Worm (Caenorhabditis elegans) whole organism, late embryonic: Measurements from ENCODE around the gene clec-187.

Experiments
- C38D4.7 ChIP-seq: fragments of 200-800 bp; sonication (Bioruptor generic); optimal IDR thresholded peaks from 2 replicates; lab custom pipeline; 2018; ENCODE audit warnings: mild to moderate bottlenecking, missing genetic modification characterization, moderate library complexity, missing compliant biosample characterization
- K02D7.2 ChIP-seq: sonication (generic microtip); optimal IDR thresholded peaks from 2 replicates; lab custom pipeline; 2017; ENCODE audit warnings: mild to moderate bottlenecking, missing genetic modification characterization, missing compliant biosample characterization
- K09A11.1 ChIP-seq: sonication (generic microtip); optimal IDR thresholded peaks from 2 replicates; lab custom pipeline; 2017; ENCODE audit warnings: antibody characterized with exemption, mild to moderate bottlenecking, missing genetic modification characterization, missing compliant biosample characterization; ENCODE audit not compliant: insufficient read depth
- T23F11.4 ChIP-seq: fragments of 200-800 bp; sonication (Bioruptor generic); optimal IDR thresholded peaks from 2 replicates; lab custom pipeline; 2018; ENCODE audit warnings: mild to moderate bottlenecking, missing genetic modification characterization, missing compliant biosample characterization
- ceh-18 ChIP-seq: sonication (generic microtip); optimal IDR thresholded peaks from 2 replicates; lab custom pipeline; 2016; ENCODE audit warnings: missing genetic modification characterization, missing compliant biosample characterization
- ceh-22 ChIP-seq: sonication (generic microtip); optimal IDR thresholded peaks from 2 replicates; lab custom pipeline; 2017; ENCODE audit warnings: missing biosample characterization, missing genetic modification characterization
- ceh-24 ChIP-seq: sonication (generic microtip); optimal IDR thresholded peaks from 2 replicates; lab custom pipeline; 2016; ENCODE audit warnings: mild to moderate bottlenecking, missing genetic modification characterization, missing compliant biosample characterization
- ceh-30 ChIP-seq: fragments of 150-350 bp; optimal IDR thresholded peaks from 2 replicates; lab custom pipeline; 2014; ENCODE audit warnings: missing biosample characterization, missing genetic modification characterization
- ceh-31 ChIP-seq: sonication (generic microtip); optimal IDR thresholded peaks from 2 replicates; lab custom pipeline; 2016; ENCODE audit warnings: missing genetic modification characterization, missing compliant biosample characterization
- ceh-45 ChIP-seq: fragments of 200-800 bp; sonication (Bioruptor generic); IDR thresholded peaks from 2 replicates; pipeline ENCODE4 v1.3.6; 2022; ENCODE audit warnings: missing genetic modification reagents, missing genetic modification characterization, missing compliant biosample characterization
- ceh-6 ChIP-seq: fragments of 200-800 bp; sonication (Bioruptor generic); optimal IDR thresholded peaks from 2 replicates; lab custom pipeline; 2018; ENCODE audit warnings: mild to moderate bottlenecking, missing genetic modification characterization, missing compliant biosample characterization
- ceh-9 ChIP-seq: sonication (generic microtip); optimal IDR thresholded peaks from 2 replicates; lab custom pipeline; 2016; ENCODE audit warnings: mild to moderate bottlenecking, missing genetic modification characterization, inconsistent platforms, missing compliant biosample characterization
- che-1 ChIP-seq: sonication (generic microtip); optimal IDR thresholded peaks from 2 replicates; lab custom pipeline; 2016; ENCODE audit warnings: mild to moderate bottlenecking, missing genetic modification characterization, missing compliant biosample characterization
- dmd-4 ChIP-seq: sonication (generic microtip); optimal IDR thresholded peaks from 2 replicates; lab custom pipeline; 2016; ENCODE audit warnings: borderline replicate concordance, missing genetic modification characterization, missing compliant biosample characterization
- dve-1 ChIP-seq: sonication (generic microtip); optimal IDR thresholded peaks from 2 replicates; lab custom pipeline; 2017; ENCODE audit warnings: antibody characterized with exemption, mild to moderate bottlenecking, missing genetic modification characterization, missing compliant biosample characterization
- elt-2 ChIP-seq: sonication (generic microtip); optimal IDR thresholded peaks from 2 replicates; lab custom pipeline; 2016; ENCODE audit warnings: missing genetic modification reagents, missing genetic modification characterization, missing compliant biosample characterization
- ets-4 ChIP-seq: sonication (generic microtip); optimal IDR thresholded peaks from 2 replicates; lab custom pipeline; 2016; ENCODE audit warnings: missing genetic modification characterization, missing compliant biosample characterization
- eyg-1 ChIP-seq: sonication (generic microtip); optimal IDR thresholded peaks from 2 replicates; lab custom pipeline; 2016; ENCODE audit warnings: missing genotype, missing genetic modification characterization, missing compliant biosample characterization
- fax-1 ChIP-seq: sonication (generic microtip); optimal IDR thresholded peaks from 2 replicates; lab custom pipeline; 2016; ENCODE audit warnings: missing genotype, missing genetic modification characterization, missing compliant biosample characterization
- fkh-6 ChIP-seq: sonication (generic microtip); optimal IDR thresholded peaks from 2 replicates; lab custom pipeline; 2016; ENCODE audit warnings: missing genetic modification characterization, missing compliant biosample characterization
- gmeb-2 ChIP-seq: sonication (generic microtip); optimal IDR thresholded peaks from 2 replicates; lab custom pipeline; 2016; ENCODE audit warnings: missing genetic modification characterization, inconsistent platforms, missing compliant biosample characterization
- hlh-30 ChIP-seq: sonication (generic microtip); optimal IDR thresholded peaks from 2 replicates; lab custom pipeline; 2017; ENCODE audit warnings: antibody characterized with exemption, missing genetic modification characterization, missing compliant biosample characterization; ENCODE audit not compliant: insufficient read depth
- hlh-6 ChIP-seq: sonication (generic microtip); optimal IDR thresholded peaks from 2 replicates; lab custom pipeline; 2016; ENCODE audit warnings: missing genotype, missing genetic modification characterization, missing compliant biosample characterization
- hlh-8 ChIP-seq: sonication (generic microtip); optimal IDR thresholded peaks from 2 replicates; lab custom pipeline; 2016; ENCODE audit warnings: missing genotype, missing genetic modification characterization, missing compliant biosample characterization
- madf-2 ChIP-seq: sonication (generic microtip); optimal IDR thresholded peaks from 2 replicates; lab custom pipeline; 2017; ENCODE audit warnings: missing genetic modification characterization, missing compliant biosample characterization
- nfya-1 ChIP-seq: sonication (generic microtip); optimal IDR thresholded peaks from 2 replicates; lab custom pipeline; 2017; ENCODE audit warnings: missing genetic modification characterization, mild to moderate bottlenecking, missing compliant biosample characterization, antibody characterized with exemption, moderate library complexity
- nhr-232 ChIP-seq: sonication (generic microtip); optimal IDR thresholded peaks from 2 replicates; lab custom pipeline; 2016; ENCODE audit warnings: missing genetic modification characterization, missing compliant biosample characterization
- pag-3 ChIP-seq: sonication (generic microtip); optimal IDR thresholded peaks from 2 replicates; lab custom pipeline; 2016; ENCODE audit warnings: missing compliant biosample characterization, missing genetic modification characterization, borderline replicate concordance
- pha-2 ChIP-seq: sonication (generic microtip); optimal IDR thresholded peaks from 2 replicates; lab custom pipeline; 2017; ENCODE audit warnings: mild to moderate bottlenecking, missing genetic modification characterization, missing compliant biosample characterization
- pha-4 ChIP-seq: fragments of 150-350 bp; optimal IDR thresholded peaks from 2 replicates; lab custom pipeline; 2018; ENCODE audit warnings: missing biosample characterization, missing genetic modification reagents, missing genetic modification characterization
- pqm-1 ChIP-seq: sonication (generic microtip); optimal IDR thresholded peaks from 2 replicates; lab custom pipeline; 2016; ENCODE audit warnings: missing genetic modification characterization, missing compliant biosample characterization
- pros-1 ChIP-seq: fragments of 150-350 bp; optimal IDR thresholded peaks from 2 replicates; lab custom pipeline; 2014; ENCODE audit warnings: missing biosample characterization, missing genetic modification reagents, missing genetic modification characterization
- ref-2 ChIP-seq: sonication (generic microtip); optimal IDR thresholded peaks from 2 replicates; lab custom pipeline; 2016; ENCODE audit warnings: missing genetic modification characterization, missing compliant biosample characterization
- sox-4 ChIP-seq: sonication (generic microtip); optimal IDR thresholded peaks from 2 replicates; lab custom pipeline; 2017; ENCODE audit warnings: mild to moderate bottlenecking, missing genetic modification characterization, inconsistent platforms, missing compliant biosample characterization
- syd-9 ChIP-seq: sonication (generic microtip); optimal IDR thresholded peaks from 2 replicates; lab custom pipeline; 2016; ENCODE audit warnings: mild to moderate bottlenecking, missing genetic modification characterization, moderate library complexity, missing compliant biosample characterization
- tbx-7 ChIP-seq: sonication (generic microtip); optimal IDR thresholded peaks from 2 replicates; lab custom pipeline; 2016; ENCODE audit warnings: missing genotype, missing genetic modification characterization, missing compliant biosample characterization
- ttx-3 ChIP-seq: sonication (generic microtip); optimal IDR thresholded peaks from 2 replicates; lab custom pipeline; 2016; ENCODE audit warnings: missing genetic modification reagents, missing genetic modification characterization, missing compliant biosample characterization
- unc-42 ChIP-seq: sonication (generic microtip); optimal IDR thresholded peaks from 2 replicates; lab custom pipeline; 2016; ENCODE audit warnings: missing genotype, missing genetic modification characterization, missing compliant biosample characterization

Gene clec-187

ce11 chrIV:12892194-12892593 lies 20.9 kb upstream of the clec-187 start, which contains the start of gene K08D8.1:
TSS of gene K08D8.1 (plus strand) at chrIV:12892494.
- TF ChIP-seq fkh-6 (no peak), che-1 (tag; lab: Kevin White, UChicago) (no peak), elt-2 (tag; lab: Kevin White, UChicago) (no peak), K09A11.1 (tag; lab: Kevin White, UChicago) (no peak), hlh-6 (no peak), hlh-8 (tag; lab: Kevin White, UChicago) (no peak), ref-2 (tag; lab: Kevin White, UChicago) (no peak), ceh-45 (GFP tag; lab: Robert Waterston, UW) (no peak), ceh-9 (no peak), ttx-3 (tag; lab: Kevin White, UChicago) (no peak), ceh-24 (tag; lab: Kevin White, UChicago) (no peak), pag-3 (tag; lab: Kevin White, UChicago) (no peak), gmeb-2 (no peak)

- no peak for TF ChIP-seq pha-2
- no peak for TF ChIP-seq madf-2
- no peak for TF ChIP-seq ets-4 (tag; lab: Kevin White, UChicago)
- no peak for TF ChIP-seq dve-1 (tag; lab: Kevin White, UChicago)
- no peak for TF ChIP-seq ref-2 (tag; lab: Kevin White, UChicago)
- TF ChIP-seq nhr-232 (tag; lab: Kevin White, UChicago), result no peak
- no peak for TF ChIP-seq pag-3 (tag; lab: Kevin White, UChicago)
- TF ChIP-seq tbx-7 (tag; lab: Kevin White, UChicago), result no peak
These were observed 19.8 kb upstream of the clec-187 start for ce11 chrIV:12891080-12891479.

- TF ChIP-seq dve-1 (tag; lab: Kevin White, UChicago) (no peak), elt-2 (tag; lab: Kevin White, UChicago) (peak; percentile 4)
These were observed 19.1 kb upstream of the clec-187 start, which contains the start of gene K08D8.6 for ce11 chrIV:12890445-12890844. TSS of gene K08D8.6 (minus strand) at chrIV:12890508.

ce11 chrIV:12886012-12886411 lies 14.7 kb upstream of the clec-187 start:
- TF ChIP-seq eyg-1 (tag; lab: Kevin White, UChicago) (no peak), syd-9 (tag; lab: Kevin White, UChicago) (no peak), unc-42 (tag; lab: Kevin White, UChicago) (no peak), dmd-4 (tag; lab: Kevin White, UChicago) (no peak), nfya-1 (no peak), fkh-6 (no peak), madf-2 (no peak), che-1 (tag; lab: Kevin White, UChicago) (no peak), pha-4 (tag; lab: Kevin White, UChicago) (no peak), ref-2 (tag; lab: Kevin White, UChicago) (no peak)

DNA sequence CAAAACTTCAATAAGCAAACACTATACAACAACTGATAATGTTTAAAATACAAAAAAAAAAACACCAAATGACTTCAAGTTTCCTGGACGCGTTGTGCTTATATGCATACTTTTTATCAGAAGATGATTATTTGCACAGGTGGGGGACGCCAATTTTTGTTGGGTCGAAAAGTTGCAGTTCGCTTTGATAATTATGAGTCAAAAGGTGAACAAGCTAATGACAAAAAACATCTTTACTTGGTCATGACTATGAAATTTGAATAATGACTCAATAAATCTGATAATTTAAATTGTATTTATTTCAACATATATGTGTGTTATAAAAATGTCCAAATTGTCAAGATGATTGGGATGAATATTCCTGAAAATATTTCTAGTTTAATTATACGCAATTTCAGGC lies 11.9 kb upstream of the clec-187 start, which contains the start of gene ZK896.4:
TSS of gene ZK896.4 (minus strand) at position 101 of the 400 bp plus-strand sequence.
- TF ChIP-seq T23F11.4 (GFP tag; lab: Kevin White, UChicago) (no peak), pqm-1 (no peak)

ce11 chrIV:12879557-12879956 lies 8.3 kb upstream of the clec-187 start, which contains the start of gene ZK896.5:
TSS of gene ZK896.5 (minus strand) at chrIV:12879645.
- peak; percentile 3 for TF ChIP-seq elt-2 (tag; lab: Kevin White, UChicago)
- no peak for TF ChIP-seq fkh-6
- TF ChIP-seq, all 69 proteins: peak for 1

ce11 chrIV:12876558-12876957 lies 5.3 kb upstream of the clec-187 start:
- TF ChIP-seq hlh-8 (tag; lab: Kevin White, UChicago) (no peak), ets-4 (tag; lab: Kevin White, UChicago) (no peak), fax-1 (tag; lab: Kevin White, UChicago) (no peak), C38D4.7 (GFP tag; lab: Kevin White, UChicago) (no peak), ceh-31 (tag; lab: Kevin White, UChicago) (no peak), ceh-30 (no peak), hlh-30 (tag; lab: Kevin White, UChicago) (no peak), gmeb-2 (no peak), ceh-6 (no peak), ceh-18 (no peak), sox-4 (tag; lab: Kevin White, UChicago) (no peak), ceh-24 (tag; lab: Kevin White, UChicago) (no peak), ceh-22 (tag; lab: Kevin White, UChicago) (no peak), pag-3 (tag; lab: Kevin White, UChicago) (no peak), K02D7.2 (tag; lab: Kevin White, UChicago) (no peak), pros-1 (tag; lab: Kevin White, UChicago) (no peak)
